Worm (Caenorhabditis elegans) whole organism, L4 larva: ENCODE results near the gene F36H5.14.

Experiments used
- aha-1 ChIP-seq: fragments of 150-350 bp; peaks from one replicate; lab custom pipeline; 2014; ENCODE audit warnings: missing biosample characterization, missing genetic modification characterization
- dpl-1 ChIP-seq: fragments of 150-350 bp; optimal IDR thresholded peaks from 2 replicates; lab custom pipeline; 2014; ENCODE audit warnings: missing biosample characterization, missing genetic modification reagents, missing genetic modification characterization
- dve-1 ChIP-seq: sonication (generic microtip); optimal IDR thresholded peaks from 2 replicates; lab custom pipeline; 2017; ENCODE audit warnings: antibody characterized with exemption, mild to moderate bottlenecking, missing genetic modification characterization, missing compliant biosample characterization; ENCODE audit not compliant: insufficient read depth
- hif-1 ChIP-seq, 2 experiments: sonication (generic microtip); optimal IDR thresholded peaks; 2 replicates each; lab custom pipeline; 2016 to 2017; ENCODE audit warnings: missing compliant biosample characterization in 2 of 2, missing genetic modification characterization in 2 of 2, missing genetic modification reagents in 2 of 2, missing genotype in 2 of 2, mild to moderate bottlenecking in 1 of 2
- nhr-11 ChIP-seq: fragments of 150-350 bp; optimal IDR thresholded peaks from 2 replicates; lab custom pipeline; 2014; ENCODE audit warnings: missing biosample characterization, missing genetic modification characterization
- nhr-237 ChIP-seq: sonication (generic microtip); optimal IDR thresholded peaks from 2 replicates; lab custom pipeline; 2017; ENCODE audit warnings: missing biosample characterization, missing genetic modification characterization
- pha-4 ChIP-seq, 2 experiments: fragments of 150-350 bp in 1 of 2; fragments of 200-800 bp in 1 of 2; sonication (Bioruptor generic) in 1 of 2; IDR thresholded peaks in 1 of 2; optimal IDR thresholded peaks in 1 of 2; 2 replicates each; pipeline versions ENCODE4 v1.3.6 to Lab custom; 2014 to 2022; ENCODE audit warnings: missing genetic modification characterization in 2 of 2, missing genetic modification reagents in 2 of 2, missing biosample characterization in 1 of 2, missing compliant biosample characterization in 1 of 2
- saeg-2 ChIP-seq: fragments of 200-800 bp; sonication (Bioruptor generic); IDR thresholded peaks from 2 replicates; pipeline ENCODE4 v1.3.6; 2022; ENCODE audit warnings: missing genetic modification reagents, missing genetic modification characterization, missing compliant biosample characterization
- sdz-12 ChIP-seq: fragments of 200-800 bp; sonication (Bioruptor generic); optimal IDR thresholded peaks from 2 replicates; lab custom pipeline; 2018; ENCODE audit warnings: mild to moderate bottlenecking, missing genetic modification characterization, missing compliant biosample characterization
- skn-1 ChIP-seq: fragments of 150-350 bp; optimal IDR thresholded peaks from 2 replicates; lab custom pipeline; 2014; ENCODE audit warnings: missing biosample characterization, missing genetic modification characterization
- unc-62 ChIP-seq, 3 experiments: fragments of 150-350 bp in 1 of 3; sonication (generic microtip); optimal IDR thresholded peaks in 2 of 3; peaks in 1 of 3; 1 replicate in 1 of 3; 2 replicates in 2 of 3; lab custom pipeline; 2014 to 2017; ENCODE audit warnings: missing biosample characterization in 3 of 3, missing genetic modification characterization in 3 of 3, missing genetic modification reagents in 3 of 3, missing genotype in 1 of 3
- zag-1 ChIP-seq: fragments of 150-350 bp; optimal IDR thresholded peaks from 2 replicates; lab custom pipeline; 2014; ENCODE audit warnings: missing biosample characterization, missing genetic modification characterization
- ztf-11 ChIP-seq: fragments of 150-350 bp; optimal IDR thresholded peaks from 2 replicates; lab custom pipeline; 2014; ENCODE audit warnings: missing biosample characterization, missing genetic modification characterization

- TF ChIP-seq nhr-237 (tag; lab: Kevin White, UChicago) (no peak), sdz-12 (GFP tag; lab: Kevin White, UChicago) (no peak), ztf-11 (tag; lab: Kevin White, UChicago) (no peak), unc-62 (GFP tag; optimal IDR thresholded peaks at IDR 0.05 in 1 of 2; lab: Kevin White, UChicago) (no peak), unc-62 (tag; optimal IDR thresholded peaks at IDR 0.05; lab: Kevin White, UChicago) (no peak), saeg-2 (GFP tag; lab: Robert Waterston, UW) (no peak), zag-1 (tag; lab: Kevin White, UChicago) (no peak), hif-1 (tag; optimal IDR thresholded peaks at IDR 0.05; lab: Kevin White, UChicago) (no peak), dve-1 (tag; lab: Kevin White, UChicago) (no peak), aha-1 (tag; lab: Kevin White, UChicago) (no peak), skn-1 (tag; lab: Kevin White, UChicago) (no peak), nhr-11 (no peak), dpl-1 (GFP tag; lab: Kevin White, UChicago) (no peak), pha-4 (GFP tag; IDR thresholded peaks at IDR 0.05; lab: Robert Waterston, UW) (no peak), pha-4 (tag; optimal IDR thresholded peaks at IDR 0.05; lab: Kevin White, UChicago) (no peak)
Observed at ce11 chrII:1752990-1753389, 22.3 kb upstream of the F36H5.14 start, which contains the start of gene F36H5.9.
